Fruit fly (Drosophila melanogaster): Measurements from ENCODE around the gene CG6418.

Gene CG6418

DNA sequence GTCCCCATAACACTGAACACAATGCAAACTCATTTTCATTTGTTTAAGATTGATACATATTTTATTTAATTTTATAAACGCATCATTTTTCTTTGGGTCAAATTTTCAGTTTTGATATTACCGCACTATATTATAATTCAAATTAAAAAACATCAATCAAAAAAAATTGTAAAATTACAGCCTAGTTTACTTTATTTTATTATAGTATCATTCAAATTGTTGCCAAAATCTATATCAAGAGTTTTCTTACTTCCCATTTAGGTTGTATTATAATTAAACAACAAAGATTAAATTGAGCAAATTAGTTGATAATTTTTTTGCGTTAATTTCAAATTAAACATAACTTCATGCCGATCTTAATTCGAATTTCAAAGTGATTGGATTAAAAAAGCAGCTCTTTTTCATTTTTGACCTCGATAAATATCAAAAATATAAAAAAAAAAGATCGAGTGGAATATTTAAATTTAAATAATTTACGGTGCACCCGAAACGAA, 26.9 kb downstream of the CG6418 start (continued):
- TF ChIP-seq hbn (GFP tag; IDR thresholded peaks at IDR 0.05; ENCODE audit: partially characterized antibody) (no peak), CG8478 (optimal IDR thresholded peaks at IDR 0.05) (no peak), CG2202 (tag; optimal IDR thresholded peaks at IDR 0.05) (no peak), otp (GFP tag; IDR thresholded peaks at IDR 0.05) (no peak), Xrp1 (GFP tag; IDR thresholded peaks at IDR 0.05) (peak; percentile 21; the same call in 1 of the 2 replicates), PHDP (tag; optimal IDR thresholded peaks at IDR 0.05) (peak; percentile 13), Atf3 (GFP tag; optimal IDR thresholded peaks at IDR 0.05) (no peak), CG12659 (GFP tag; optimal IDR thresholded peaks at IDR 0.05) (peak; percentile 18), ssp (GFP tag; IDR thresholded peaks at IDR 0.05) (no peak), en (GFP tag; optimal IDR thresholded peaks at IDR 0.05) (no peak), CG7987 (GFP tag; optimal IDR thresholded peaks at IDR 0.05) (no peak), CG17186 (GFP tag; optimal IDR thresholded peaks at IDR 0.05) (no peak), Optix (GFP tag; IDR thresholded peaks at IDR 0.05) (no peak), gro (GFP tag; optimal IDR thresholded peaks at IDR 0.05) (no peak), CG7745 (tag; optimal IDR thresholded peaks at IDR 0.05) (no peak), CG9797 (GFP tag; optimal IDR thresholded peaks at IDR 0.05) (no peak), dmrt11E (tag; optimal IDR thresholded peaks at IDR 0.05) (peak; percentile 68), Doc2 (GFP tag; IDR thresholded peaks at IDR 0.05) (no peak), CG30403 (GFP tag; optimal IDR thresholded peaks at IDR 0.05) (peak; percentile 58), row (GFP tag; IDR thresholded peaks at IDR 0.05) (peak; percentile 5; the same call in 1 of the 3 replicates), CG12744 (GFP tag; optimal IDR thresholded peaks at IDR 0.05) (no peak), CG32532 (GFP tag; IDR thresholded peaks at IDR 0.05) (no peak), CG13775 (GFP tag; optimal IDR thresholded peaks at IDR 0.05) (peak; percentile 59), CG10267 (tag; optimal IDR thresholded peaks at IDR 0.05) (peak; percentile 52), CG11560 (tag; IDR thresholded peaks at IDR 0.05) (no peak), CG31441 (GFP tag; IDR thresholded peaks at IDR 0.05) (peak; percentile 46; the same call in 1 of the 2 replicates), kah (GFP tag; optimal IDR thresholded peaks at IDR 0.05) (no peak), wdn (GFP tag; IDR thresholded peaks at IDR 0.05) (no peak), CG11085 (GFP tag; IDR thresholded peaks at IDR 0.05) (no peak), exex (tag; optimal IDR thresholded peaks at IDR 0.05) (no peak), CG9932 (GFP tag; IDR thresholded peaks at IDR 0.05) (no peak), NfI (GFP tag; optimal IDR thresholded peaks at IDR 0.05) (no peak), Nf-YB (GFP tag; optimal IDR thresholded peaks at IDR 0.05) (no peak), MESR4 (GFP tag; optimal IDR thresholded peaks at IDR 0.05) (no peak), CG17612 (GFP tag; IDR thresholded peaks at IDR 0.05) (no peak), lilli (GFP tag; optimal IDR thresholded peaks at IDR 0.05) (no peak), Max (GFP tag; optimal IDR thresholded peaks at IDR 0.05) (no peak), CG6854 (GFP tag; optimal IDR thresholded peaks at IDR 0.05) (no peak), dati (GFP tag; IDR thresholded peaks at IDR 0.05) (no peak), MBD-R2 (GFP tag; IDR thresholded peaks at IDR 0.05) (no peak), CG14965 (GFP tag; optimal IDR thresholded peaks at IDR 0.05; ENCODE audit: borderline replicate concordance) (no peak), CG9437 (GFP tag; optimal IDR thresholded peaks at IDR 0.05) (peak; percentile 55), ci (GFP tag; IDR thresholded peaks at IDR 0.05) (no peak), CG9727 (GFP tag; optimal IDR thresholded peaks at IDR 0.05) (peak; percentile 72), CG2120 (GFP tag; optimal IDR thresholded peaks at IDR 0.05) (peak; percentile 22), CG12104 (GFP tag; optimal IDR thresholded peaks at IDR 0.05) (no peak), Hey (tag; optimal IDR thresholded peaks at IDR 0.05) (no peak), CG9817 (tag; optimal IDR thresholded peaks at IDR 0.05) (no peak), hth (optimal IDR thresholded peaks at IDR 0.05) (no peak), Poxn (GFP tag; IDR thresholded peaks at IDR 0.05) (no peak), h (optimal IDR thresholded peaks at IDR 0.05) (no peak), CG8281 (tag; optimal IDR thresholded peaks at IDR 0.05) (no peak), CG10959 (GFP tag; IDR thresholded peaks at IDR 0.05) (no peak)
